Worm (Caenorhabditis elegans): ENCODE data around the gene clp-6.

Gene clp-6

ce11 chrIV:1454194-1454593 lies 19.4 kb upstream of the clp-6 start:
- TF ChIP-seq R02D3.7 (tag; optimal IDR thresholded peaks at IDR 0.05) (no peak), dmd-9 (GFP tag; IDR thresholded peaks at IDR 0.05) (no peak), ceh-82 (tag; optimal IDR thresholded peaks at IDR 0.05) (no peak), nhr-25 (tag; optimal IDR thresholded peaks at IDR 0.05; ENCODE audit: borderline replicate concordance, insufficient read depth) (no peak), dve-1 (tag; optimal IDR thresholded peaks at IDR 0.05; ENCODE audit: insufficient read depth) (peak; percentile 92), mxl-3 (GFP tag; optimal IDR thresholded peaks at IDR 0.05) (peak; percentile 80), F49E8.2 (tag; optimal IDR thresholded peaks at IDR 0.05; ENCODE audit: borderline replicate concordance) (no peak), ZK337.2 (GFP tag; IDR thresholded peaks at IDR 0.05) (no peak), nhr-77 (tag; optimal IDR thresholded peaks at IDR 0.05) (peak; percentile 29), ceh-32 (tag; optimal IDR thresholded peaks at IDR 0.05; ENCODE audit: poor library complexity) (no peak), hlh-30 (tag; optimal IDR thresholded peaks at IDR 0.05; ENCODE audit: insufficient read depth) (peak; percentile 86), unc-130 (GFP tag; optimal IDR thresholded peaks at IDR 0.05) (no peak), nhr-102 (tag; optimal IDR thresholded peaks at IDR 0.05) (peak; percentile 90), aly-2 (tag; optimal IDR thresholded peaks at IDR 0.05) (no peak), nhr-48 (tag; optimal IDR thresholded peaks at IDR 0.05) (peak; percentile 80), zip-11 (GFP tag; IDR thresholded peaks at IDR 0.05) (no peak), unc-62 (GFP tag; optimal IDR thresholded peaks at IDR 0.05 in 1 of 2) (peak in 1 of 2 experiments; percentile 99), unc-62 (tag; optimal IDR thresholded peaks at IDR 0.05) (no peak), pqm-1 (tag; optimal IDR thresholded peaks at IDR 0.05) (peak; percentile 17), tag-97 (GFP tag; IDR thresholded peaks at IDR 0.05) (no peak), snpc-4 (tag; optimal IDR thresholded peaks at IDR 0.05) (no peak), ctbp-1 (GFP tag; IDR thresholded peaks at IDR 0.05) (no peak), nhr-28 (tag; optimal IDR thresholded peaks at IDR 0.05) (peak; percentile 98), rbr-2 (tag; optimal IDR thresholded peaks at IDR 0.05) (peak; percentile 33), arid-1 (GFP tag; conservative IDR thresholded peaks at IDR 0.05) (no peak), nhr-41 (GFP tag; IDR thresholded peaks at IDR 0.05) (no peak), nhr-76 (tag; optimal IDR thresholded peaks at IDR 0.05) (no peak), nhr-42 (GFP tag; IDR thresholded peaks at IDR 0.05) (no peak), lin-29 (GFP tag; IDR thresholded peaks at IDR 0.05) (no peak), lir-3 (tag; optimal IDR thresholded peaks at IDR 0.05) (no peak), hmg-1.1 (GFP tag; IDR thresholded peaks at IDR 0.05) (0 out of 2 replicates have a peak, but pooled peaks have one; percentile 11), F26F4.8 (GFP tag; conservative IDR thresholded peaks at IDR 0.05) (no peak), ama-1 (optimal IDR thresholded peaks at IDR 0.05) (no peak), F37D6.2 (tag; optimal IDR thresholded peaks at IDR 0.05) (no peak), ztf-7 (tag; optimal IDR thresholded peaks at IDR 0.05) (no peak), lin-1 (GFP tag; IDR thresholded peaks at IDR 0.05) (peak; percentile 28; the same call in 1 of the 2 replicates), set-16 (GFP tag; IDR thresholded peaks at IDR 0.05) (no peak), F44E2.7 (GFP tag; IDR thresholded peaks at IDR 0.05) (no peak), lin-39 (tag; optimal IDR thresholded peaks at IDR 0.05) (no peak), ztf-11 (tag; optimal IDR thresholded peaks at IDR 0.05) (no peak), nhr-11 (tag; optimal IDR thresholded peaks at IDR 0.05) (no peak), mxl-2 (GFP tag; conservative IDR thresholded peaks at IDR 0.05) (peak; percentile 97), php-3 (GFP tag; IDR thresholded peaks at IDR 0.05) (peak; percentile 85), hlh-11 (tag; optimal IDR thresholded peaks at IDR 0.05) (peak; percentile 90), lsy-2 (tag; optimal IDR thresholded peaks at IDR 0.05) (peak in 1 of 2 experiments; percentile 53), nhr-10 (tag; optimal IDR thresholded peaks at IDR 0.05) (no peak), duxl-1 (tag; optimal IDR thresholded peaks at IDR 0.05; ENCODE audit: poor library complexity) (no peak), mep-1 (tag; optimal IDR thresholded peaks at IDR 0.05) (peak; percentile 56), F10B5.3 (tag; optimal IDR thresholded peaks at IDR 0.05) (no peak), dmd-6 (GFP tag; IDR thresholded peaks at IDR 0.05) (peak; percentile 95), nhr-6 (tag; optimal IDR thresholded peaks at IDR 0.05) (peak; percentile 28), mdl-1 (tag; optimal IDR thresholded peaks at IDR 0.05) (peak in 1 of 2 experiments; percentile 74)

All from whole organism, L4 larva.